Worm (Caenorhabditis elegans): ENCODE data around the gene Y55H10A.2.

Gene Y55H10A.2

DNA sequence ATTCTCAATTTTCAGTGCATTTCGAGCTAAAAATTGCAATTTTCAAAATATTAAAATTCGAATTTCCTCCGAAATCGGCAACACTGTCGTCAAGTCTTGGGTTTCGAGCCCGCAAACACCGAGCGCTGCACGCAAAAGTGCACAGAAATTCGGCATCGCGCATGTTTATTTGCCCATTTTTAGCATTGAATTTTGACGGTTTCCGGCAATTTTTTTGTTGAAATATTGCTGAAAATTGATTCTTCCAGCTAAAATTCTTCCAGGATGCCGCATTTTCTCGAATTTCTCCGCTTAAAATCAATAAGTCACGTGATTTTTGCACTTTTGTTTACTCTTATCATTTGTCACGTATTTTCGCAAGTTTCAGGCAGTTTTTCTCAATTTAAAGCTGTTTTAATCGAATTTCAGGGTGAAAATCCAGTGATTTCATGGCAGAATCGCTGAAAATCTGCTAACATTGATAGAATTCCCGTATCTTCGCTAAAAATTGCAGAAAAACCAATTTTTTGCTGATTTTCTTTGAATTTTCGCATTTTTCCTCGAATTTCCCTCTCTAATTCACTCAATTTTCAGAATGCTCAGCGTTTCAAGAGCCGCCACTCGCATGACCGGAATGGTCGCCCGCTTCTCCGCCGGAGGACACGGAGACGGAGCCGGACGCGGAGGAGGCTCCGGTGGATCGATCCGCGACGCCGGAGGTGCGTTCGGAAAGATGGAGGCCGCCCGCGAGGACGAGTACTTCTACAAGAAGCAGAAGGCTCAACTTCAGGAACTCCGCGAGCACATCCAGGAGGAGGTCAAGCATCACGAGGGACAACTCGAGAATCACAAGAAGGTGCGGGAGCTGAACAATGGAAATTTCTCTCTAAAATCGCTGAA is 22.3 kb downstream of the Y55H10A.2 start, which contains the start of gene mai-2 (continued):
- TF ChIP-seq tbx-2 (tag; optimal IDR thresholded peaks at IDR 0.05) (peak; percentile 64), hpl-2 (GFP tag; optimal IDR thresholded peaks at IDR 0.05) (no peak), nhr-237 (tag; optimal IDR thresholded peaks at IDR 0.05) (no peak), ets-5 (GFP tag; IDR thresholded peaks at IDR 0.05) (no peak), ceh-90 (tag; optimal IDR thresholded peaks at IDR 0.05) (no peak), aly-2 (tag; optimal IDR thresholded peaks at IDR 0.05) (peak; percentile 20), ztf-11 (tag; optimal IDR thresholded peaks at IDR 0.05) (peak in 1 of 2 experiments; percentile 12), rnt-1 (tag; optimal IDR thresholded peaks at IDR 0.05) (peak; percentile 70), pqm-1 (tag; optimal IDR thresholded peaks at IDR 0.05) (no peak), lin-35 (GFP tag; optimal IDR thresholded peaks at IDR 0.05) (peak; percentile 94 to 96), lin-39 (tag; optimal IDR thresholded peaks at IDR 0.05) (peak; percentile 18), alr-1 (tag; optimal IDR thresholded peaks at IDR 0.05; ENCODE audit: borderline replicate concordance) (no peak), lin-13 (GFP tag; optimal IDR thresholded peaks at IDR 0.05) (peak; percentile 57), skn-1 (tag; optimal IDR thresholded peaks at IDR 0.05) (peak; percentile 57), fkh-4 (tag; optimal IDR thresholded peaks at IDR 0.05; ENCODE audit: borderline replicate concordance) (no peak), nhr-85 (tag) (peak; percentile 63), mab-9 (GFP tag; IDR thresholded peaks at IDR 0.05) (no peak), fkh-8 (tag; optimal IDR thresholded peaks at IDR 0.05) (peak; percentile 59), xbp-1 (tag; optimal IDR thresholded peaks at IDR 0.05) (peak; percentile 65), nhr-71 (tag; optimal IDR thresholded peaks at IDR 0.05) (peak; percentile 80), vab-15 (tag; optimal IDR thresholded peaks at IDR 0.05) (no peak), nhr-77 (tag; optimal IDR thresholded peaks at IDR 0.05) (peak; percentile 45), pax-3 (tag; optimal IDR thresholded peaks at IDR 0.05) (peak; percentile 12), nhr-12 (tag; optimal IDR thresholded peaks at IDR 0.05) (no peak), lin-14 (GFP tag; optimal IDR thresholded peaks at IDR 0.05) (peak; percentile 60), snpc-4 (tag; optimal IDR thresholded peaks at IDR 0.05) (peak; percentile 26), swsn-7 (tag; optimal IDR thresholded peaks at IDR 0.05) (peak; percentile 65), lin-15B (tag; optimal IDR thresholded peaks at IDR 0.05) (peak; percentile 61), hlh-4 (tag; optimal IDR thresholded peaks at IDR 0.05) (no peak), nhr-90 (tag; optimal IDR thresholded peaks at IDR 0.05; ENCODE audit: poor library complexity) (peak; percentile 41), egl-27 (tag; optimal IDR thresholded peaks at IDR 0.05) (no peak)

DNA sequence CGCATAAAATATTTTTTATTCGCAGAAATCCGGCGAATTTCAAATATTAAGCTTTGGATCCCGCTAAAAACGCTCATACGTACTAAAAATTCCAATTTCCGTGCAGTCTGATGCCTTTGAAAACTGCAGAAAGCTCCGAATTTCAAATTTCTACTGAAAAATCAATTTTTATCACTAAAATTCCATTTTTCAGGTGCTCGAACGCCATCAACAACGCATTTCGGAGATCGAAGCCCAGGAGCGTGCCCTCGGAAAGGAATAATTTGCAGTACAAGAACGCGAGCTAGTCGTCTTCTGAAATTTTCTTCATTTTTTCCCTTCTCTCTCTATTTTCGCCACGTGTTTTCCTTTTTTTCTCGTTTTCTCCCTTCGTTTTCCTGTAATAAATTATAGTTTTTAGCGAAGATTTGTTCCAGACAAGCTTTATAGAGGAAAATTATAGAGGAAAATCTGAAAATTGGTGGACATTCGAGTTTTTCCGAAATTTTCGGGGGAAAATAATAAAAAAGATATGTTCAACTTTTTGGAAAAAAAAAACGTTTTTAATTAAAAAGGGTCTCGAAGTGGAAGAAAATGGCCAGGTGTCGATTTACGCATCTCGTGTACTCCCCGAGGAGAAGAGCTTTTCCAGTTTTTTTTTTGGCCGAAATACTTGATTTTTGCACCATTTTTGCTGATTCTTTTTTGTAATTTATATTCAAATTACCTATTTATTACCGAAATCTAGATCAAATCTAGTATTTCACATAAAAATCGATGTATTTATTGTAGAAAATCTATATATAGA is 23.4 kb downstream of the Y55H10A.2 start:
- TF ChIP-seq mef-2 (tag; optimal IDR thresholded peaks at IDR 0.05) (no peak), unc-86 (tag; optimal IDR thresholded peaks at IDR 0.05) (no peak), mdl-1 (tag; optimal IDR thresholded peaks at IDR 0.05) (no peak), F16B12.6 (tag; optimal IDR thresholded peaks at IDR 0.05) (no peak), nhr-90 (tag; optimal IDR thresholded peaks at IDR 0.05; ENCODE audit: poor library complexity) (peak; percentile 28), irx-1 (tag; optimal IDR thresholded peaks at IDR 0.05) (no peak), unc-98 (GFP tag; IDR thresholded peaks at IDR 0.05) (no peak), elt-2 (tag; optimal IDR thresholded peaks at IDR 0.05) (no peak), grh-1 (GFP tag; IDR thresholded peaks at IDR 0.05) (no peak), ama-1 (optimal IDR thresholded peaks at IDR 0.05) (peak; percentile 18)

Data from whole organism, L1 larva.